2 worm cellular contexts compared by ENCODE assay signal in genomic region chrIII:7977224-7977623, ce11.
TF ChIP-seq lines count a peak whose summit lies in the region.

No protein-coding gene starts in this region.

TF ChIP-seq in whole organism, L4 larva, 104 proteins besides CTCF, POLR2A, EP300 and RAD21 (continued from another document and continues in another):
- TF ChIP-seq daf-12 (tag; optimal IDR thresholded peaks at IDR 0.05; lab: Kevin White, UChicago): no peak
- TF ChIP-seq T26A8.4 (GFP tag; IDR thresholded peaks at IDR 0.05; lab: Robert Waterston, UW): 0 out of 2 replicates have a peak, but pooled peaks have one; percentile 29
- no peak for TF ChIP-seq pha-4 (GFP tag; IDR thresholded peaks at IDR 0.05; lab: Robert Waterston, UW)
- no peak for TF ChIP-seq pha-4 (tag; optimal IDR thresholded peaks at IDR 0.05; lab: Kevin White, UChicago)
- no peak for TF ChIP-seq lin-29 (GFP tag; IDR thresholded peaks at IDR 0.05; lab: Robert Waterston, UW)
- no peak for TF ChIP-seq lin-15B (tag; optimal IDR thresholded peaks at IDR 0.05; lab: Kevin White, UChicago)
- no peak for TF ChIP-seq spr-3 (GFP tag; optimal IDR thresholded peaks at IDR 0.05; lab: Kevin White, UChicago)
- no peak for TF ChIP-seq unc-62 (GFP tag; optimal IDR thresholded peaks at IDR 0.05 in 1 of 2; lab: Kevin White, UChicago)
- no peak for TF ChIP-seq unc-62 (tag; optimal IDR thresholded peaks at IDR 0.05; lab: Kevin White, UChicago)
- no peak for TF ChIP-seq nhr-111 (GFP tag; optimal IDR thresholded peaks at IDR 0.05; lab: Kevin White, UChicago)
- no peak for TF ChIP-seq lim-7 (GFP tag; IDR thresholded peaks at IDR 0.05; lab: Robert Waterston, UW)
- TF ChIP-seq aha-1 (tag; lab: Kevin White, UChicago): no peak
- no peak; the same call in 1 of the 2 replicates for TF ChIP-seq snpc-1.2 (GFP tag; IDR thresholded peaks at IDR 0.05; lab: Robert Waterston, UW)
- TF ChIP-seq nhr-77 (tag; optimal IDR thresholded peaks at IDR 0.05; lab: Kevin White, UChicago): peak; percentile 24
- TF ChIP-seq unc-130 (GFP tag; optimal IDR thresholded peaks at IDR 0.05; lab: Kevin White, UChicago): no peak
- TF ChIP-seq D1046.2 (GFP tag; IDR thresholded peaks at IDR 0.05; lab: Robert Waterston, UW): no peak
- TF ChIP-seq ceh-44 (GFP tag; IDR thresholded peaks at IDR 0.05; lab: Robert Waterston, UW): no peak
- no peak for TF ChIP-seq Y105C5A.15 (GFP tag; IDR thresholded peaks at IDR 0.05; lab: Robert Waterston, UW)
- TF ChIP-seq dve-1 (tag; optimal IDR thresholded peaks at IDR 0.05; lab: Kevin White, UChicago; ENCODE audit: insufficient read depth): peak; percentile 19
- TF ChIP-seq lin-1 (GFP tag; IDR thresholded peaks at IDR 0.05; lab: Robert Waterston, UW): no peak
- no peak for TF ChIP-seq zag-1 (tag; optimal IDR thresholded peaks at IDR 0.05; lab: Kevin White, UChicago)
- no peak for TF ChIP-seq Y5F2A.4 (GFP tag; optimal IDR thresholded peaks at IDR 0.05; lab: Kevin White, UChicago)
- TF ChIP-seq F10B5.3 (tag; optimal IDR thresholded peaks at IDR 0.05; lab: Kevin White, UChicago): no peak
- no peak for TF ChIP-seq aly-2 (tag; optimal IDR thresholded peaks at IDR 0.05; lab: Kevin White, UChicago)
- TF ChIP-seq Y75B8A.6 (GFP tag; IDR thresholded peaks at IDR 0.05; lab: Robert Waterston, UW): 0 out of 2 replicates have a peak, but pooled peaks have one; percentile 53
- TF ChIP-seq fos-1 (tag; optimal IDR thresholded peaks at IDR 0.05; lab: Kevin White, UChicago): no peak
- no peak for TF ChIP-seq F26F4.8 (GFP tag; conservative IDR thresholded peaks at IDR 0.05; lab: Robert Waterston, UW)
- TF ChIP-seq snpc-4 (tag; optimal IDR thresholded peaks at IDR 0.05; lab: Kevin White, UChicago): no peak
- TF ChIP-seq F37D6.2 (tag; optimal IDR thresholded peaks at IDR 0.05; lab: Kevin White, UChicago): no peak
- TF ChIP-seq F44E2.7 (GFP tag; IDR thresholded peaks at IDR 0.05; lab: Robert Waterston, UW): no peak
- no peak for TF ChIP-seq ceh-32 (tag; optimal IDR thresholded peaks at IDR 0.05; lab: Kevin White, UChicago; ENCODE audit: poor library complexity)
- no peak for TF ChIP-seq daf-8 (GFP tag; IDR thresholded peaks at IDR 0.05; lab: Robert Waterston, UW)
- TF ChIP-seq nhr-6 (tag; optimal IDR thresholded peaks at IDR 0.05; lab: Kevin White, UChicago): no peak
- no peak for TF ChIP-seq nhr-28 (tag; optimal IDR thresholded peaks at IDR 0.05; lab: Kevin White, UChicago)
- 0 out of 2 replicates have a peak, but pooled peaks have one; percentile 12 for TF ChIP-seq mdt-29 (GFP tag; IDR thresholded peaks at IDR 0.05; lab: Robert Waterston, UW)
- 0 out of 2 replicates have a peak, but pooled peaks have one; percentile 19 for TF ChIP-seq saeg-2 (GFP tag; IDR thresholded peaks at IDR 0.05; lab: Robert Waterston, UW)
- TF ChIP-seq rbr-2 (tag; optimal IDR thresholded peaks at IDR 0.05; lab: Kevin White, UChicago): no peak
- no peak for TF ChIP-seq hlh-30 (tag; optimal IDR thresholded peaks at IDR 0.05; lab: Kevin White, UChicago; ENCODE audit: insufficient read depth)
- no peak for TF ChIP-seq mxl-2 (GFP tag; conservative IDR thresholded peaks at IDR 0.05; lab: Robert Waterston, UW)
- TF ChIP-seq R02D3.7 (tag; optimal IDR thresholded peaks at IDR 0.05; lab: Kevin White, UChicago): no peak
- TF ChIP-seq cey-2 (tag; optimal IDR thresholded peaks at IDR 0.05; lab: Kevin White, UChicago; ENCODE audit: borderline replicate concordance, insufficient read depth): no peak
- TF ChIP-seq hmg-1.1 (GFP tag; IDR thresholded peaks at IDR 0.05; lab: Robert Waterston, UW): no peak
- no peak for TF ChIP-seq ceh-82 (tag; optimal IDR thresholded peaks at IDR 0.05; lab: Kevin White, UChicago)
- peak; percentile 44; the same call in 1 of the 2 replicates for TF ChIP-seq lin-38 (GFP tag; IDR thresholded peaks at IDR 0.05; lab: Robert Waterston, UW)
- TF ChIP-seq nhr-42 (GFP tag; IDR thresholded peaks at IDR 0.05; lab: Robert Waterston, UW): peak; percentile 67; the same call in 1 of the 2 replicates
- no peak for TF ChIP-seq zfp-2 (tag; optimal IDR thresholded peaks at IDR 0.05; lab: Kevin White, UChicago)
- peak; percentile 71 for TF ChIP-seq nhr-102 (tag; optimal IDR thresholded peaks at IDR 0.05; lab: Kevin White, UChicago)
- no peak for TF ChIP-seq ztf-7 (tag; optimal IDR thresholded peaks at IDR 0.05; lab: Kevin White, UChicago)
- TF ChIP-seq tra-1 (GFP tag; IDR thresholded peaks at IDR 0.05; lab: Robert Waterston, UW): no peak
- no peak for TF ChIP-seq F49E8.2 (tag; optimal IDR thresholded peaks at IDR 0.05; lab: Kevin White, UChicago; ENCODE audit: borderline replicate concordance)
- no peak for TF ChIP-seq mdl-1 (tag; optimal IDR thresholded peaks at IDR 0.05; lab: Kevin White, UChicago)
- 0 out of 2 replicates have a peak, but pooled peaks have one; percentile 23 for TF ChIP-seq vab-7 (GFP tag; IDR thresholded peaks at IDR 0.05; lab: Robert Waterston, UW)
- TF ChIP-seq Y48G9A.11 (GFP tag; IDR thresholded peaks at IDR 0.05; lab: Robert Waterston, UW): no peak
- TF ChIP-seq madf-5 (GFP tag; IDR thresholded peaks at IDR 0.05; lab: Robert Waterston, UW): no peak
- TF ChIP-seq mxl-3 (GFP tag; optimal IDR thresholded peaks at IDR 0.05; lab: Kevin White, UChicago): no peak
- no peak for TF ChIP-seq tag-97 (GFP tag; IDR thresholded peaks at IDR 0.05; lab: Robert Waterston, UW)
- peak; percentile 1 for TF ChIP-seq mep-1 (tag; optimal IDR thresholded peaks at IDR 0.05; lab: Kevin White, UChicago)
- peak in 1 of 2 experiments; percentile 7 for TF ChIP-seq hif-1 (tag; optimal IDR thresholded peaks at IDR 0.05; lab: Kevin White, UChicago)
- TF ChIP-seq nhr-11 (tag; optimal IDR thresholded peaks at IDR 0.05; lab: Kevin White, UChicago): no peak
- no peak for TF ChIP-seq nhr-25 (tag; optimal IDR thresholded peaks at IDR 0.05; lab: Kevin White, UChicago; ENCODE audit: borderline replicate concordance, insufficient read depth)
- TF ChIP-seq lir-3 (tag; optimal IDR thresholded peaks at IDR 0.05; lab: Kevin White, UChicago): no peak
- TF ChIP-seq daf-19 (GFP tag; conservative IDR thresholded peaks at IDR 0.05; lab: Robert Waterston, UW): no peak
- peak; percentile 83 for TF ChIP-seq duxl-1 (tag; optimal IDR thresholded peaks at IDR 0.05; lab: Kevin White, UChicago; ENCODE audit: poor library complexity)
- no peak for TF ChIP-seq arid-1 (GFP tag; conservative IDR thresholded peaks at IDR 0.05; lab: Robert Waterston, UW)
- TF ChIP-seq zfp-3 (GFP tag; conservative IDR thresholded peaks at IDR 0.05; lab: Robert Waterston, UW): peak; percentile 71; the same call in 1 of the 2 replicates
- TF ChIP-seq gei-8 (GFP tag; optimal IDR thresholded peaks at IDR 0.05; lab: Kevin White, UChicago): no peak

TF ChIP-seq in whole organism, young adult, 124 proteins besides CTCF, POLR2A, EP300 and RAD21 (continued from another document):
- TF ChIP-seq lin-26 (GFP tag; IDR thresholded peaks at IDR 0.05; lab: Robert Waterston, UW) (0 out of 2 replicates have a peak, but pooled peaks have one; percentile 36), nfyb-1 (GFP tag; IDR thresholded peaks at IDR 0.05; lab: Robert Waterston, UW) (peak; percentile 63), ama-1 (optimal IDR thresholded peaks at IDR 0.05; lab: Kevin White, UChicago) (peak; percentile 5), ama-1 (GFP tag; optimal IDR thresholded peaks at IDR 0.05; lab: Kevin White, UChicago) (no peak), ztf-26 (tag; optimal IDR thresholded peaks at IDR 0.05; lab: Kevin White, UChicago) (no peak), hmg-20 (GFP tag; IDR thresholded peaks at IDR 0.05; lab: Robert Waterston, UW) (no peak), lin-54 (GFP tag; optimal IDR thresholded peaks at IDR 0.05; lab: Kevin White, UChicago) (peak; percentile 15), athp-1 (tag; optimal IDR thresholded peaks at IDR 0.05; lab: Kevin White, UChicago) (no peak), tlf-1 (GFP tag; optimal IDR thresholded peaks at IDR 0.05; lab: Kevin White, UChicago) (peak; percentile 27), B0336.3 (GFP tag; IDR thresholded peaks at IDR 0.05; lab: Robert Waterston, UW) (no peak), nhr-120 (GFP tag; IDR thresholded peaks at IDR 0.05; lab: Robert Waterston, UW) (0 out of 2 replicates have a peak, but pooled peaks have one; percentile 44), bed-1 (GFP tag; IDR thresholded peaks at IDR 0.05; lab: Robert Waterston, UW) (no peak), zim-3 (tag; optimal IDR thresholded peaks at IDR 0.05; lab: Kevin White, UChicago) (peak; percentile 20), ceh-79 (tag; optimal IDR thresholded peaks at IDR 0.05; lab: Kevin White, UChicago) (peak; percentile 18), ekl-4 (GFP tag; IDR thresholded peaks at IDR 0.05; lab: Robert Waterston, UW) (peak; percentile 36; the same call in 1 of the 2 replicates), F33H1.4 (GFP tag; IDR thresholded peaks at IDR 0.05; lab: Robert Waterston, UW) (no peak), attf-6 (GFP tag; IDR thresholded peaks at IDR 0.05; lab: Robert Waterston, UW) (0 out of 2 replicates have a peak, but pooled peaks have one; percentile 9)
TF ChIP-seq in whole organism, young adult: peak in this region for 32.
